Fruit fly (Drosophila melanogaster) whole organism, embryonic: Measurements from ENCODE around the gene tok.

Experiments
- Blimp-1 ChIP-seq: fragments of 200-800 bp; sonication (Bioruptor generic); optimal IDR thresholded peaks from 3 replicates; lab custom pipeline; 2018; ENCODE audit warnings: missing biosample characterization, missing genetic modification characterization, mild to moderate bottlenecking, moderate library complexity, missing genetic modification reagents
- CG11093 ChIP-seq: fragments of 200-800 bp; sonication (Bioruptor generic); IDR thresholded peaks from 3 replicates; pipeline ENCODE4 v1.3.6; 2022; ENCODE audit warnings: missing biosample characterization, missing genetic modification characterization
- CG11456 ChIP-seq: fragments of 200-800 bp; sonication (Bioruptor generic); IDR thresholded peaks from 3 replicates; pipeline ENCODE4 v1.3.6; 2022; ENCODE audit warnings: missing biosample characterization, missing genetic modification characterization
- CG13624 ChIP-seq: fragments of 200-800 bp; sonication (Bioruptor generic); optimal IDR thresholded peaks from 2 replicates; lab custom pipeline; 2016; ENCODE audit warnings: missing biosample characterization, missing genetic modification characterization
- CG14050 ChIP-seq: fragments of 200-800 bp; sonication (Bioruptor generic); IDR thresholded peaks from 3 replicates; pipeline ENCODE4 v1.3.6; 2022; ENCODE audit warnings: missing biosample characterization, missing genetic modification characterization
- CG15479 ChIP-seq: fragments of 200-800 bp; sonication (Bioruptor generic); optimal IDR thresholded peaks from 3 replicates; lab custom pipeline; 2019; ENCODE audit warnings: missing biosample characterization, mild to moderate bottlenecking, missing genetic modification characterization, moderate library complexity
- CG17612 ChIP-seq: fragments of 200-800 bp; sonication (Bioruptor generic); IDR thresholded peaks from 2 replicates; pipeline ENCODE4 v1.3.6; 2022; ENCODE audit warnings: missing biosample characterization, missing genetic modification characterization
- CG30431 ChIP-seq: fragments of 200-800 bp; sonication (Bioruptor generic); optimal IDR thresholded peaks from 2 replicates; lab custom pipeline; 2017; ENCODE audit warnings: missing biosample characterization, missing genetic modification characterization
- CG31224 ChIP-seq: fragments of 200-800 bp; sonication (Bioruptor generic); IDR thresholded peaks from 2 replicates; pipeline ENCODE4 v1.3.6; 2022; ENCODE audit warnings: missing biosample characterization, missing genetic modification characterization
- CG3281 ChIP-seq: fragments of 200-800 bp; sonication (Bioruptor generic); optimal IDR thresholded peaks from 3 replicates; lab custom pipeline; 2017; ENCODE audit warnings: missing biosample characterization, mild to moderate bottlenecking, missing genetic modification characterization
- CG3847 ChIP-seq: fragments of 200-800 bp; sonication (Bioruptor generic); IDR thresholded peaks from 2 replicates; pipeline ENCODE4 v1.3.6; 2022; ENCODE audit warnings: missing biosample characterization, missing genetic modification characterization
- CG5180 ChIP-seq: fragments of 200-800 bp; sonication (Bioruptor generic); optimal IDR thresholded peaks from 3 replicates; lab custom pipeline; 2017; ENCODE audit warnings: missing biosample characterization, missing genetic modification characterization, mild to moderate bottlenecking, moderate library complexity, missing genetic modification reagents
- CG8924 ChIP-seq: fragments of 200-800 bp; optimal IDR thresholded peaks from 3 replicates; lab custom pipeline; 2019; ENCODE audit warnings: missing biosample characterization, mild to moderate bottlenecking, missing genetic modification characterization, moderate library complexity
- Dll ChIP-seq: fragments of 200-800 bp; sonication (Bioruptor generic); IDR thresholded peaks from 4 replicates; pipeline ENCODE4 v1.3.6; 2022; ENCODE audit warnings: missing biosample characterization, missing genetic modification characterization; ENCODE audit not compliant: partially characterized antibody
- Doc2 ChIP-seq: fragments of 200-800 bp; sonication (Bioruptor generic); IDR thresholded peaks from 2 replicates; pipeline ENCODE4 v1.3.6; 2022; ENCODE audit warnings: missing biosample characterization, missing genetic modification characterization
- Ets97D ChIP-seq: fragments of 200-800 bp; sonication (Bioruptor generic); optimal IDR thresholded peaks from 3 replicates; lab custom pipeline; 2016; ENCODE audit warnings: missing biosample characterization, missing genetic modification characterization
- Hmx ChIP-seq: fragments of 200-800 bp; sonication (Bioruptor generic); optimal IDR thresholded peaks from 2 replicates; lab custom pipeline; 2016; ENCODE audit warnings: missing biosample characterization, missing genetic modification characterization
- Hr39 ChIP-seq: fragments of >200 bp; optimal IDR thresholded peaks from 2 replicates; lab custom pipeline; 2017
- Max ChIP-seq: fragments of 200-800 bp; sonication (Bioruptor generic); optimal IDR thresholded peaks from 2 replicates; lab custom pipeline; 2016; ENCODE audit warnings: missing biosample characterization, mild to moderate bottlenecking, missing genetic modification characterization
- Med ChIP-seq: fragments of 200-800 bp; sonication (Bioruptor generic); peaks from one replicate; lab custom pipeline; 2016; ENCODE audit warnings: missing biosample characterization, missing genetic modification characterization, mild to moderate bottlenecking, inconsistent platforms, moderate library complexity
- Nf-YB ChIP-seq: fragments of 200-800 bp; sonication (Bioruptor generic); optimal IDR thresholded peaks from 3 replicates; lab custom pipeline; 2019; ENCODE audit warnings: missing biosample characterization, mild to moderate bottlenecking, missing genetic modification characterization, moderate library complexity
- Nf-YC ChIP-seq: fragments of 200-800 bp; optimal IDR thresholded peaks from 3 replicates; lab custom pipeline; 2019; ENCODE audit warnings: missing biosample characterization, mild to moderate bottlenecking, missing genetic modification characterization, moderate library complexity
- NfI ChIP-seq: fragments of 200-800 bp; sonication (Bioruptor generic); optimal IDR thresholded peaks from 3 replicates; lab custom pipeline; 2018; ENCODE audit warnings: missing biosample characterization, mild to moderate bottlenecking, missing genetic modification characterization, moderate library complexity
- Pdp1 ChIP-seq, 2 experiments: fragments of 200-800 bp; sonication (Bioruptor generic); optimal IDR thresholded peaks; 3 replicates each; lab custom pipeline; 2016; ENCODE audit warnings: missing biosample characterization in 2 of 2, missing genetic modification characterization in 2 of 2, mild to moderate bottlenecking in 1 of 2, moderate library complexity in 1 of 2
- Trl ChIP-seq, 3 experiments: fragments of >200 bp in 2 of 3; fragments of 200-800 bp in 1 of 3; sonication (Bioruptor generic) in 1 of 3; optimal IDR thresholded peaks; 2 replicates in 1 of 3; 3 replicates in 2 of 3; lab custom pipeline; 2016 to 2017; ENCODE audit warnings: missing biosample characterization in 1 of 3, missing genetic modification characterization in 1 of 3
- ab ChIP-seq: fragments of 200-800 bp; sonication (Bioruptor generic); optimal IDR thresholded peaks from 2 replicates; lab custom pipeline; 2016; ENCODE audit warnings: missing biosample characterization, missing genetic modification characterization
- ara ChIP-seq: fragments of 200-800 bp; sonication (Bioruptor generic); IDR thresholded peaks from 2 replicates; pipeline ENCODE4 v1.3.6; 2022; ENCODE audit warnings: missing biosample characterization, missing genetic modification characterization
- az2 ChIP-seq: fragments of 200-800 bp; sonication (Bioruptor generic); optimal IDR thresholded peaks from 3 replicates; lab custom pipeline; 2016; ENCODE audit warnings: missing biosample characterization, missing genetic modification characterization
- bcd ChIP-seq: fragments of 200-800 bp; sonication (Bioruptor generic); optimal IDR thresholded peaks from 2 replicates; lab custom pipeline; 2017; ENCODE audit warnings: missing biosample characterization, mild to moderate bottlenecking, missing genetic modification characterization
- bsh ChIP-seq, 2 experiments: fragments of 200-800 bp; sonication (Bioruptor generic); optimal IDR thresholded peaks; 2 replicates each; lab custom pipeline; 2017 to 2018; ENCODE audit warnings: mild to moderate bottlenecking in 2 of 2, missing biosample characterization in 2 of 2, missing genetic modification characterization in 2 of 2, moderate library complexity in 1 of 2
- cg ChIP-seq: fragments of 200-800 bp; sonication (Bioruptor generic); optimal IDR thresholded peaks from 3 replicates; lab custom pipeline; 2019; ENCODE audit warnings: missing biosample characterization, mild to moderate bottlenecking, missing genetic modification characterization, moderate library complexity
- ci ChIP-seq: fragments of 200-800 bp; sonication (Bioruptor generic); IDR thresholded peaks from 3 replicates; pipeline ENCODE4 v1.3.6; 2022; ENCODE audit warnings: missing biosample characterization, missing genetic modification characterization
- da ChIP-seq: fragments of 200-800 bp; sonication (Bioruptor generic); optimal IDR thresholded peaks from 2 replicates; lab custom pipeline; 2016; ENCODE audit warnings: missing biosample characterization, missing genetic modification characterization
- danr ChIP-seq: fragments of 200-800 bp; sonication (Bioruptor generic); IDR thresholded peaks from 2 replicates; pipeline ENCODE4 v1.3.6; 2022; ENCODE audit warnings: missing biosample characterization, missing genetic modification characterization
- eyg ChIP-seq: fragments of 200-800 bp; sonication (Bioruptor generic); optimal IDR thresholded peaks from 3 replicates; lab custom pipeline; 2016; ENCODE audit warnings: missing biosample characterization, missing genetic modification characterization
- ftz-f1 ChIP-seq: fragments of 200-800 bp; sonication (Bioruptor generic); optimal IDR thresholded peaks from 2 replicates; lab custom pipeline; 2016; ENCODE audit warnings: missing biosample characterization, missing genetic modification characterization
- gsb-n ChIP-seq: fragments of 200-800 bp; sonication (Bioruptor generic); optimal IDR thresholded peaks from 3 replicates; lab custom pipeline; 2018; ENCODE audit warnings: missing biosample characterization, mild to moderate bottlenecking, missing genetic modification characterization
- insv ChIP-seq, 2 experiments: fragments of 200-800 bp; sonication (Bioruptor generic); optimal IDR thresholded peaks; 3 replicates each; lab custom pipeline; 2016 to 2018; ENCODE audit warnings: missing biosample characterization in 2 of 2, missing genetic modification characterization in 2 of 2
- ken ChIP-seq: fragments of 200-800 bp; sonication (Bioruptor generic); IDR thresholded peaks from 3 replicates; pipeline ENCODE4 v1.3.6; 2022; ENCODE audit warnings: missing biosample characterization, missing genetic modification characterization
- pum ChIP-seq: fragments of 200-800 bp; sonication (Bioruptor generic); optimal IDR thresholded peaks from 2 replicates; lab custom pipeline; 2016; ENCODE audit warnings: missing biosample characterization, missing genetic modification characterization
- repo ChIP-seq: fragments of 200-800 bp; sonication (Bioruptor generic); optimal IDR thresholded peaks from 2 replicates; lab custom pipeline; 2016; ENCODE audit warnings: missing biosample characterization, missing genetic modification characterization
- sens ChIP-seq: fragments of 200-800 bp; sonication (Bioruptor generic); peaks from one replicate; lab custom pipeline; 2016; ENCODE audit warnings: missing biosample characterization, missing genetic modification characterization
- sens-2 ChIP-seq: fragments of 200-800 bp; sonication (Bioruptor generic); IDR thresholded peaks from 2 replicates; pipeline ENCODE4 v1.3.6; 2022; ENCODE audit warnings: missing biosample characterization, missing genetic modification characterization
- sim ChIP-seq: fragments of 200-800 bp; sonication (Bioruptor generic); IDR thresholded peaks from 2 replicates; pipeline ENCODE4 v1.3.6; 2022; ENCODE audit warnings: missing biosample characterization, missing genetic modification characterization
- sna ChIP-seq: fragments of 200-800 bp; sonication (Bioruptor generic); IDR thresholded peaks from 2 replicates; pipeline ENCODE4 v1.3.6; 2022; ENCODE audit warnings: missing biosample characterization, missing genetic modification characterization; ENCODE audit not compliant: partially characterized antibody
- sr ChIP-seq: fragments of 200-800 bp; sonication (Bioruptor generic); IDR thresholded peaks from 3 replicates; pipeline ENCODE4 v1.3.6; 2022; ENCODE audit warnings: missing biosample characterization, missing genetic modification characterization
- tll ChIP-seq, 2 experiments: fragments of 200-800 bp in 1 of 2; fragments of >200 bp in 1 of 2; sonication (Bioruptor generic) in 1 of 2; optimal IDR thresholded peaks; 2 replicates each; lab custom pipeline; 2017 to 2019; ENCODE audit warnings: missing biosample characterization in 2 of 2, missing genetic modification characterization in 2 of 2, mild to moderate bottlenecking in 1 of 2, moderate library complexity in 1 of 2

Gene tok

dm6 chr3R:24717289-24717688 lies 2.2 kb upstream of the tok start, which contains the start of gene Polr2L (continued):
- peak; percentile 69 for TF ChIP-seq CG3281 (GFP tag; lab: Kevin White, UChicago)

dm6 chr3R:24720459-24721370 lies 1.2 kb downstream of the tok start:
- TF ChIP-seq Med (GFP tag; lab: Kevin White, UChicago) (peak; percentile 42), sens-2 (GFP tag; lab: Robert Waterston, UW) (no peak), CG11093 (no peak), ab (GFP tag; lab: Kevin White, UChicago) (no peak), bcd (GFP tag; lab: Kevin White, UChicago) (no peak), Blimp-1 (GFP tag; lab: Kevin White, UChicago) (no peak), NfI (no peak), Trl (optimal IDR thresholded peaks at IDR 0.05; lab: Kevin White, UChicago) (no peak), Trl (GFP tag; optimal IDR thresholded peaks at IDR 0.05; lab: Kevin White, UChicago) (no peak), danr (no peak), ara (GFP tag; lab: Robert Waterston, UW) (0 out of 2 replicates have a peak, but pooled peaks have one; percentile 12), CG5180 (no peak), pum (GFP tag; lab: Kevin White, UChicago) (no peak), eyg (GFP tag; lab: Kevin White, UChicago) (no peak), Max (GFP tag; lab: Kevin White, UChicago) (no peak), Ets97D (no peak), CG17612 (GFP tag; lab: Robert Waterston, UW) (no peak), gsb-n (no peak), CG3847 (GFP tag; lab: Robert Waterston, UW) (no peak), sr (GFP tag; lab: Robert Waterston, UW) (no peak), CG15479 (peak; percentile 8), CG8924 (tag; lab: Kevin White, UChicago) (no peak), cg (peak; percentile 28), Pdp1 (GFP tag; optimal IDR thresholded peaks at IDR 0.05; lab: Kevin White, UChicago) (no peak), Dll (no peak), az2 (GFP tag; lab: Kevin White, UChicago) (no peak), ci (GFP tag; lab: Robert Waterston, UW) (peak; percentile 46; the same call in 1 of the 3 replicates), tll (GFP tag; optimal IDR thresholded peaks at IDR 0.05; lab: Kevin White, UChicago) (peak in 1 of 2 experiments; percentile 21), sna (GFP tag; lab: Robert Waterston, UW) (no peak), sim (GFP tag; lab: Robert Waterston, UW) (no peak), da (no peak), Nf-YB (GFP tag; lab: Kevin White, UChicago) (peak; percentile 57), Hmx (GFP tag; lab: Kevin White, UChicago) (no peak), insv (GFP tag; optimal IDR thresholded peaks at IDR 0.05; lab: Kevin White, UChicago) (no peak), ftz-f1 (GFP tag; lab: Kevin White, UChicago) (no peak), sens (peak; percentile 70), CG31224 (GFP tag; lab: Robert Waterston, UW) (peak; percentile 32; the same call in 1 of the 2 replicates), CG11456 (GFP tag; lab: Robert Waterston, UW) (no peak), CG14050 (no peak), repo (GFP tag; lab: Kevin White, UChicago) (no peak), Doc2 (GFP tag; lab: Robert Waterston, UW) (no peak), Hr39 (no peak), Nf-YC (tag; lab: Kevin White, UChicago) (no peak), CG13624 (GFP tag; lab: Kevin White, UChicago) (no peak), ken (GFP tag; lab: Robert Waterston, UW) (0 out of 3 replicates have a peak, but pooled peaks have one; percentile 26), bsh (GFP tag; optimal IDR thresholded peaks at IDR 0.05; lab: Kevin White, UChicago) (peak in 1 of 2 experiments; percentile 5), CG30431 (GFP tag; lab: Kevin White, UChicago) (no peak)
